Worm (Caenorhabditis elegans): Measurements from ENCODE around the gene phf-33.

phf-33 gene

DNA sequence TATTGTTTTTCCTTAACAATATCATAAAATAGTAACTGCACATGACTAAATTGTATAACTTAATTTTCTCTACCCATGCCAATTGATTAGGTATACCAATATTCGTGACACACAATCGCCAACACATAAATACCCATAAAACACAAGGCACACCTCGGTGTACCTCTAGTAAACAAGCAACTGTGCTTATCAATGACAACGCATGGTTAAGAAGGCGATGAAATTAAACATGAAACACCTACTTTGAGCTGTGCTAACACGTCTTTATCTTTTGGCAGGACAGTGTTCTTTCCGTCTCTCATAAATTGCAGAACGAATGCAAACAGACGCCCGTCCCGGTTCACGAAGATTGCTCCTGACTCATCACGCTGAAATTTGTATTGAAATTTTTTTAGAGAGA is 32.0 kb upstream of the phf-33 start (continued):
- TF ChIP-seq nhr-10 (tag; optimal IDR thresholded peaks at IDR 0.05) (peak; percentile 58), cey-2 (tag; optimal IDR thresholded peaks at IDR 0.05; ENCODE audit: borderline replicate concordance, insufficient read depth) (no peak), gei-8 (GFP tag; optimal IDR thresholded peaks at IDR 0.05) (no peak), mes-2 (tag; optimal IDR thresholded peaks at IDR 0.05; ENCODE audit: poor library complexity, severe bottlenecking) (peak; percentile 27), dmd-6 (GFP tag; IDR thresholded peaks at IDR 0.05) (peak; percentile 93), R02D3.7 (tag; optimal IDR thresholded peaks at IDR 0.05) (no peak), unc-39 (tag; optimal IDR thresholded peaks at IDR 0.05) (no peak), T26A8.4 (GFP tag; IDR thresholded peaks at IDR 0.05) (no peak), nhr-28 (tag; optimal IDR thresholded peaks at IDR 0.05) (peak; percentile 94), nhr-77 (tag; optimal IDR thresholded peaks at IDR 0.05) (peak; percentile 70), ceh-32 (tag; optimal IDR thresholded peaks at IDR 0.05; ENCODE audit: poor library complexity) (no peak), ZK546.5 (tag; optimal IDR thresholded peaks at IDR 0.05) (no peak), mxl-2 (GFP tag; conservative IDR thresholded peaks at IDR 0.05) (no peak), zip-11 (GFP tag; IDR thresholded peaks at IDR 0.05) (no peak), zfp-2 (tag; optimal IDR thresholded peaks at IDR 0.05) (no peak), daf-19 (GFP tag; conservative IDR thresholded peaks at IDR 0.05) (no peak), spr-3 (GFP tag; optimal IDR thresholded peaks at IDR 0.05) (no peak), daf-12 (tag; optimal IDR thresholded peaks at IDR 0.05) (no peak), zip-2 (tag; optimal IDR thresholded peaks at IDR 0.05) (peak; percentile 27), Y48G9A.11 (GFP tag; IDR thresholded peaks at IDR 0.05) (no peak)

DNA sequence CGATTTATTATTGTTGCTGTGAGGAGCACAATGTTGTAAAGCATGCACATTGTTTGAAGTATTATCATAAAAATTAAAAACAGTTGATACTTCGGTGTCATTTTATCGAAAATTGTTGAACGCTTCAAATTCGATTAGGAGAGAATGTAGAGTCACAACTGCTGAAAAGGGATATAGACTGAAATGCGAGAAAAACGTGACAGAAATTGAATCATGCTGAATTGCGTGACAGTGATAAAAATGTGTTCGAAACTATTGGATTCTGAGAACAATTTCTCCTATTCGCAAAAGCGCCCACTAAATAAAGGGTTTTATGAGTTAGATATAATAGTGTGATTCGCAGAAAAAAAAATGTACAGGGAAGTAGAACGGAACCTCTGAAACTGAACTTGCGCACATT is 30.0 kb upstream of the phf-33 start, which contains the start of gene srxa-8:
Gene srxa-8 (minus strand): TSS at position 101 of the 400 bp plus-strand sequence.
- TF ChIP-seq fkh-10 (GFP tag; optimal IDR thresholded peaks at IDR 0.05), result no peak
- TF ChIP-seq unc-62 (GFP tag; optimal IDR thresholded peaks at IDR 0.05 in 1 of 2), result no peak
- TF ChIP-seq unc-62 (tag; optimal IDR thresholded peaks at IDR 0.05), result no peak
- TF ChIP-seq ztf-11 (tag; optimal IDR thresholded peaks at IDR 0.05), result no peak
- no peak for TF ChIP-seq duxl-1 (tag; optimal IDR thresholded peaks at IDR 0.05; ENCODE audit: poor library complexity)
- TF ChIP-seq madf-5 (GFP tag; IDR thresholded peaks at IDR 0.05), result no peak
- no peak for TF ChIP-seq nhr-76 (tag; optimal IDR thresholded peaks at IDR 0.05)
- no peak for TF ChIP-seq lin-15B (tag; optimal IDR thresholded peaks at IDR 0.05)
- TF ChIP-seq aha-1 (tag), result no peak
- no peak for TF ChIP-seq saeg-2 (GFP tag; IDR thresholded peaks at IDR 0.05)
- no peak for TF ChIP-seq fos-1 (tag; optimal IDR thresholded peaks at IDR 0.05)
- no peak for TF ChIP-seq lin-38 (GFP tag; IDR thresholded peaks at IDR 0.05)
- TF ChIP-seq lim-7 (GFP tag; IDR thresholded peaks at IDR 0.05), result no peak
- no peak for TF ChIP-seq ceh-32 (tag; optimal IDR thresholded peaks at IDR 0.05; ENCODE audit: poor library complexity)
- TF ChIP-seq nhr-10 (tag; optimal IDR thresholded peaks at IDR 0.05), result no peak
- no peak for TF ChIP-seq R02D3.7 (tag; optimal IDR thresholded peaks at IDR 0.05)
- no peak for TF ChIP-seq F10B5.3 (tag; optimal IDR thresholded peaks at IDR 0.05)
- no peak for TF ChIP-seq egl-43 (GFP tag; IDR thresholded peaks at IDR 0.05)
- no peak for TF ChIP-seq mxl-3 (GFP tag; optimal IDR thresholded peaks at IDR 0.05)

- no peak for TF ChIP-seq dmd-9 (GFP tag; IDR thresholded peaks at IDR 0.05)
- no peak for TF ChIP-seq lir-3 (tag; optimal IDR thresholded peaks at IDR 0.05)
- TF ChIP-seq mdl-1 (tag; optimal IDR thresholded peaks at IDR 0.05), result peak in 1 of 2 experiments; percentile 26
- no peak for TF ChIP-seq mep-1 (tag; optimal IDR thresholded peaks at IDR 0.05)
- TF ChIP-seq gei-8 (GFP tag; optimal IDR thresholded peaks at IDR 0.05), result no peak
- no peak for TF ChIP-seq zfp-2 (tag; optimal IDR thresholded peaks at IDR 0.05)
- 0 out of 2 replicates have a peak, but pooled peaks have one; percentile 52 for TF ChIP-seq hmg-1.1 (GFP tag; IDR thresholded peaks at IDR 0.05)
- peak; percentile 6 for TF ChIP-seq mxl-3 (GFP tag; optimal IDR thresholded peaks at IDR 0.05)
- TF ChIP-seq attf-4 (tag; optimal IDR thresholded peaks at IDR 0.05), result no peak
- TF ChIP-seq fos-1 (tag; optimal IDR thresholded peaks at IDR 0.05), result no peak
- TF ChIP-seq cey-2 (tag; optimal IDR thresholded peaks at IDR 0.05; ENCODE audit: borderline replicate concordance, insufficient read depth), result no peak
- no peak for TF ChIP-seq madf-5 (GFP tag; IDR thresholded peaks at IDR 0.05)
- no peak for TF ChIP-seq egl-27 (tag; optimal IDR thresholded peaks at IDR 0.05)
- TF ChIP-seq F10B5.3 (tag; optimal IDR thresholded peaks at IDR 0.05), result no peak
- no peak for TF ChIP-seq ctbp-1 (GFP tag; IDR thresholded peaks at IDR 0.05)
- TF ChIP-seq nhr-10 (tag; optimal IDR thresholded peaks at IDR 0.05), result no peak
- no peak for TF ChIP-seq T20F7.1 (GFP tag; optimal IDR thresholded peaks at IDR 0.05)
- TF ChIP-seq F37D6.2 (tag; optimal IDR thresholded peaks at IDR 0.05), result no peak
- TF ChIP-seq snpc-1.2 (GFP tag; IDR thresholded peaks at IDR 0.05), result peak; percentile 50; the same call in 1 of the 2 replicates
- no peak; the same call in 1 of the 2 replicates for TF ChIP-seq Y105C5A.15 (GFP tag; IDR thresholded peaks at IDR 0.05)
- no peak for TF ChIP-seq dmd-8 (GFP tag; IDR thresholded peaks at IDR 0.05)
- TF ChIP-seq nhr-102 (tag; optimal IDR thresholded peaks at IDR 0.05), result peak; percentile 10
Measured at ce11 chrX:13307852-13308251, 29.1 kb upstream of the phf-33 start.

All from whole organism, L4 larva.